Worm (Caenorhabditis elegans): ENCODE data around the gene F22B8.3.

- TF ChIP-seq ama-1 (optimal IDR thresholded peaks at IDR 0.05) (no peak), scrt-1 (GFP tag; IDR thresholded peaks at IDR 0.05) (no peak), hmg-4 (GFP tag; optimal IDR thresholded peaks at IDR 0.05) (no peak), tbx-11 (GFP tag; IDR thresholded peaks at IDR 0.05) (no peak), hmbx-1 (tag; optimal IDR thresholded peaks at IDR 0.05) (no peak), tbx-37 (GFP tag; conservative IDR thresholded peaks at IDR 0.05) (no peak), ets-7 (tag; optimal IDR thresholded peaks at IDR 0.05) (no peak), hnd-1 (tag; optimal IDR thresholded peaks at IDR 0.05) (no peak), F13C5.2 (tag; optimal IDR thresholded peaks at IDR 0.05) (no peak), aly-1 (tag; optimal IDR thresholded peaks at IDR 0.05) (no peak), ceh-36 (tag; optimal IDR thresholded peaks at IDR 0.05) (no peak), flt-1 (GFP tag; IDR thresholded peaks at IDR 0.05) (no peak), pes-1 (GFP tag; IDR thresholded peaks at IDR 0.05) (no peak)
Measured at ce11 chrV:16094284-16094683, 3.5 kb downstream of the F22B8.3 start, which contains the start of gene F22B8.7.
